Worm (Caenorhabditis elegans): ENCODE measurements around the gene rab-39.

DNA sequence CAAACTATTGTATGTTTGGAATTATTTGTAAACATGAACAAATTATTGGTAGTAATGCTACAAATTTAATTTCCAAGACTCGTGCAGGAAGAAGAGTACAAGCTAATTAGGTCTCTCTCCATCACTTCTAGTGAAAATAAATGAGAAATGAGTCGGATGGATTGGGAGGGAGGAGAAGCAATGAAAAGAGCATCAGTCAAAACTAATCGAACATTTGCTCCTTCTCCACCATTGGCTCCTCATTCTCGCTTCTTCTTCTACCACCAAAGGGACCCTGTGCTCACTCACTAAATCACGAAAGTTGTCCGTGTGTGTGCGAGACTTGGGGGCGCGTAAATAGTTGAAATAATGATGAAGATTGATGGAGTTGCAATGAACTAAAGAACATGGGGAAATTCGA is 15.9 kb downstream of the rab-39 start:
- TF ChIP-seq ztf-29 (GFP tag; IDR thresholded peaks at IDR 0.05) (no peak), cog-1 (tag; optimal IDR thresholded peaks at IDR 0.05) (no peak), flt-1 (GFP tag; IDR thresholded peaks at IDR 0.05) (no peak), tab-1 (GFP tag; IDR thresholded peaks at IDR 0.05) (no peak), klf-2 (GFP tag; conservative IDR thresholded peaks at IDR 0.05) (no peak), med-1 (GFP tag; optimal IDR thresholded peaks at IDR 0.05; ENCODE audit: insufficient read depth) (no peak)
